Worm (Caenorhabditis elegans): ENCODE results near the gene F25E5.5.

DNA sequence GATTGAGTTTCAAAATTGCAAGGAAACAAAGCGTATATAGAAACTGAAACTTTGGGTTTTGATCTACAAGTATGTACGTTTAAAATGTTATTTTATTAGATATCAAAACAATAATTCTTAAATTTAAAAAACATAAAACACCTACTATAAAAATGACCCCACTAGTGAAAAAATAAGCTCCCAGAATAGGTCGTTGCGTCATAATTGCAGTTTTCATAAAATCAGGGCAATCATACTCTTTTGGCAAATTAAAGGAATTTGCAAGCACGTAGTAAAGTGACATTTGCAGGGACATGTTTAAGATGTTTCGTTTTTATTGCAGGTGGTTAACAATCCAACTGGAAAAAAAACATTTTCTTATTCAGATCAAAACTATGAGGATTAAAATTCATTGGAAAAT is 38.5 kb upstream of the F25E5.5 start, which contains the start of gene srt-6:
- TF ChIP-seq fos-1 (tag; optimal IDR thresholded peaks at IDR 0.05), result no peak
- no peak for TF ChIP-seq egl-27 (tag; optimal IDR thresholded peaks at IDR 0.05)

All from whole organism, L2 larva.